Fruit fly (Drosophila melanogaster) whole organism, wandering third instar larva: ENCODE data around the gene Swip-1.
A peak's percentile ranks its signal among the peaks of the same experiment; 100 is the strongest.

Experiments used
- Abd-B ChIP-seq: fragments of >200 bp; optimal IDR thresholded peaks from 2 replicates; lab custom pipeline; 2017; ENCODE audit warnings: missing biosample characterization, missing genetic modification characterization
- CG32264 ChIP-seq: fragments of 200-800 bp; sonication (Bioruptor generic); optimal IDR thresholded peaks from 2 replicates; lab custom pipeline; 2016; ENCODE audit warnings: missing biosample characterization, missing genetic modification characterization
- CG9705 ChIP-seq: fragments of 200-800 bp; sonication (Bioruptor generic); optimal IDR thresholded peaks from 2 replicates; lab custom pipeline; 2018; ENCODE audit warnings: missing biosample characterization, mild to moderate bottlenecking, missing genetic modification characterization
- CrebA ChIP-seq: fragments of 200-800 bp; sonication (Bioruptor generic); optimal IDR thresholded peaks from 2 replicates; lab custom pipeline; 2016; ENCODE audit warnings: missing biosample characterization, mild to moderate bottlenecking, missing genetic modification characterization, borderline replicate concordance
- Dfd ChIP-seq: fragments of >200 bp; optimal IDR thresholded peaks from 2 replicates; lab custom pipeline; 2017; ENCODE audit warnings: missing biosample characterization, missing genetic modification characterization
- Dif ChIP-seq: fragments of 200-275, 200-300 bp; sonication (Bioruptor generic); optimal IDR thresholded peaks from 2 replicates; lab custom pipeline; 2018; ENCODE audit warnings: missing biosample characterization, missing genetic modification characterization; ENCODE audit not compliant: partially characterized antibody
- GATAd ChIP-seq: sonication (Bioruptor generic); optimal IDR thresholded peaks from 2 replicates; lab custom pipeline; 2016; ENCODE audit warnings: missing biosample characterization, missing genetic modification characterization
- HLH106 ChIP-seq: fragments of 200-800 bp; optimal IDR thresholded peaks from 3 replicates; lab custom pipeline; 2019; ENCODE audit warnings: missing biosample characterization, mild to moderate bottlenecking, missing genetic modification characterization, moderate library complexity
- Hnf4 ChIP-seq: fragments of 200-800 bp; sonication (Bioruptor generic); optimal IDR thresholded peaks from 2 replicates; lab custom pipeline; 2016; ENCODE audit warnings: missing biosample characterization, mild to moderate bottlenecking, missing genetic modification characterization
- Hr78 ChIP-seq: fragments of >200 bp; optimal IDR thresholded peaks from 2 replicates; lab custom pipeline; 2017; ENCODE audit warnings: missing biosample characterization, missing genetic modification characterization
- Hr83 ChIP-seq: fragments of 200-300 bp; sonication (Bioruptor generic); optimal IDR thresholded peaks from 2 replicates; lab custom pipeline; 2016; ENCODE audit warnings: missing biosample characterization, mild to moderate bottlenecking, missing genetic modification characterization, moderate library complexity; ENCODE audit not compliant: poor library complexity, severe bottlenecking
- Jra ChIP-seq: sonication (Bioruptor generic); optimal IDR thresholded peaks from 2 replicates; lab custom pipeline; 2016; ENCODE audit warnings: missing biosample characterization, missing genetic modification characterization
- Mio ChIP-seq: sonication (Bioruptor generic); optimal IDR thresholded peaks from 2 replicates; lab custom pipeline; 2016; ENCODE audit warnings: missing biosample characterization, missing genetic modification characterization
- Myc ChIP-seq: fragments of >200 bp; optimal IDR thresholded peaks from 2 replicates; lab custom pipeline; 2017
- N ChIP-seq: fragments of >200 bp; optimal IDR thresholded peaks from 2 replicates; lab custom pipeline; 2018; ENCODE audit warnings: missing biosample characterization, missing external identifiers, missing genetic modification characterization
- OdsH ChIP-seq: fragments of 200-800 bp; sonication (Bioruptor generic); optimal IDR thresholded peaks from 2 replicates; lab custom pipeline; 2016; ENCODE audit warnings: missing biosample characterization, mild to moderate bottlenecking, missing genetic modification characterization
- Rel ChIP-seq, 2 experiments: fragments of 200-800 bp; sonication (Bioruptor generic) in 1 of 2; optimal IDR thresholded peaks; 2 replicates in 1 of 2; 3 replicates in 1 of 2; lab custom pipeline; 2016 to 2019; ENCODE audit warnings: mild to moderate bottlenecking in 2 of 2, missing biosample characterization in 2 of 2, missing genetic modification characterization in 2 of 2, moderate library complexity in 1 of 2
- Sp1 ChIP-seq: fragments of 200-800 bp; sonication (Bioruptor generic); optimal IDR thresholded peaks from 3 replicates; lab custom pipeline; 2019; ENCODE audit warnings: missing biosample characterization, mild to moderate bottlenecking, missing genetic modification characterization, moderate library complexity
- Vsx2 ChIP-seq: fragments of 200-300, 225-300 bp; sonication (Bioruptor generic); optimal IDR thresholded peaks from 2 replicates; lab custom pipeline; 2018; ENCODE audit warnings: missing biosample characterization, missing genetic modification characterization; ENCODE audit not compliant: partially characterized antibody
- br ChIP-seq: fragments of 200-800 bp; sonication (Bioruptor generic); optimal IDR thresholded peaks from 2 replicates; lab custom pipeline; 2016; ENCODE audit warnings: missing biosample characterization, missing genetic modification characterization
- brk ChIP-seq: fragments of 200-800 bp; sonication (Bioruptor generic); optimal IDR thresholded peaks from 2 replicates; lab custom pipeline; 2016; ENCODE audit warnings: missing biosample characterization, mild to moderate bottlenecking, missing genetic modification characterization
- dl ChIP-seq, 2 experiments: fragments of 175-275, 200-275 bp in 1 of 2; fragments of 200-275 bp in 1 of 2; sonication (Bioruptor generic); optimal IDR thresholded peaks; lab custom pipeline; 2018; ENCODE audit warnings: mild to moderate bottlenecking in 2 of 2, missing biosample characterization in 2 of 2, missing genetic modification characterization in 2 of 2, moderate library complexity in 2 of 2; ENCODE audit not compliant: partially characterized antibody in 2 of 2, insufficient read depth in 1 of 2
- dmrt93B ChIP-seq: fragments of 200-800 bp; sonication (Bioruptor generic); optimal IDR thresholded peaks from 2 replicates; lab custom pipeline; 2018; ENCODE audit warnings: missing biosample characterization, mild to moderate bottlenecking, missing genetic modification characterization
- dsf ChIP-seq: sonication (Bioruptor generic); optimal IDR thresholded peaks from 2 replicates; lab custom pipeline; 2016; ENCODE audit warnings: missing biosample characterization, missing genetic modification characterization, borderline replicate concordance
- ey ChIP-seq: fragments of 200-800 bp; sonication (Bioruptor generic); optimal IDR thresholded peaks from 2 replicates; lab custom pipeline; 2016; ENCODE audit warnings: missing biosample characterization, missing genetic modification characterization
- foxo ChIP-seq, 2 experiments: fragments of 200-800 bp; sonication (Bioruptor generic); optimal IDR thresholded peaks; 2 replicates in 1 of 2; 3 replicates in 1 of 2; lab custom pipeline; 2016 to 2017; ENCODE audit warnings: missing biosample characterization in 2 of 2, missing genetic modification characterization in 2 of 2
- fru ChIP-seq: fragments of 200-800 bp; sonication (Bioruptor generic); optimal IDR thresholded peaks from 3 replicates; lab custom pipeline; 2016; ENCODE audit warnings: missing biosample characterization, mild to moderate bottlenecking, missing genetic modification characterization
- h ChIP-seq: fragments of 200-800 bp; sonication (Bioruptor generic); optimal IDR thresholded peaks from 3 replicates; lab custom pipeline; 2016; ENCODE audit warnings: missing biosample characterization, mild to moderate bottlenecking, missing genetic modification characterization
- jim ChIP-seq: fragments of 175-275, 200-325 bp; sonication (Bioruptor generic); optimal IDR thresholded peaks from 2 replicates; lab custom pipeline; 2016; ENCODE audit warnings: missing biosample characterization, mild to moderate bottlenecking, missing genetic modification characterization
- lola ChIP-seq: fragments of >200 bp; optimal IDR thresholded peaks from 2 replicates; lab custom pipeline; 2017; ENCODE audit warnings: missing biosample characterization, missing genetic modification characterization
- pan ChIP-seq: fragments of >200 bp; optimal IDR thresholded peaks from 2 replicates; lab custom pipeline; 2017
- psq ChIP-seq: fragments of 200-800 bp; sonication (Bioruptor generic); optimal IDR thresholded peaks from 3 replicates; lab custom pipeline; 2017; ENCODE audit warnings: missing biosample characterization, mild to moderate bottlenecking, missing genetic modification characterization, moderate library complexity
- rgr ChIP-seq: fragments of 200-800 bp; sonication (Bioruptor generic); optimal IDR thresholded peaks from 3 replicates; lab custom pipeline; 2016; ENCODE audit warnings: missing biosample characterization, mild to moderate bottlenecking, missing genetic modification characterization
- sage ChIP-seq: fragments of 200-800 bp; sonication (Bioruptor generic); optimal IDR thresholded peaks from 2 replicates; lab custom pipeline; 2016; ENCODE audit warnings: missing biosample characterization, mild to moderate bottlenecking, missing genetic modification characterization
- sv ChIP-seq: fragments of 200-800 bp; sonication (Bioruptor generic); optimal IDR thresholded peaks from 3 replicates; lab custom pipeline; 2016; ENCODE audit warnings: missing biosample characterization, missing genetic modification characterization
- tai ChIP-seq: sonication (Bioruptor generic); optimal IDR thresholded peaks from 2 replicates; lab custom pipeline; 2016; ENCODE audit warnings: missing biosample characterization, missing genetic modification characterization
- usp ChIP-seq: fragments of >200 bp; optimal IDR thresholded peaks from 2 replicates; lab custom pipeline; 2017; ENCODE audit warnings: missing biosample characterization, missing genetic modification characterization
- woc ChIP-seq: sonication (Bioruptor generic); optimal IDR thresholded peaks from 2 replicates; lab custom pipeline; 2016; ENCODE audit warnings: missing biosample characterization, mild to moderate bottlenecking, missing genetic modification characterization

Swip-1 gene

dm6 chr2L:18967897-18968296 lies 19.2 kb downstream of the Swip-1 start:
- TF ChIP-seq sv (GFP tag; lab: Kevin White, UChicago) (no peak), h (GFP tag; lab: Kevin White, UChicago) (peak; percentile 3)
- TF ChIP-seq, all 38 proteins: peak for 1

DNA sequence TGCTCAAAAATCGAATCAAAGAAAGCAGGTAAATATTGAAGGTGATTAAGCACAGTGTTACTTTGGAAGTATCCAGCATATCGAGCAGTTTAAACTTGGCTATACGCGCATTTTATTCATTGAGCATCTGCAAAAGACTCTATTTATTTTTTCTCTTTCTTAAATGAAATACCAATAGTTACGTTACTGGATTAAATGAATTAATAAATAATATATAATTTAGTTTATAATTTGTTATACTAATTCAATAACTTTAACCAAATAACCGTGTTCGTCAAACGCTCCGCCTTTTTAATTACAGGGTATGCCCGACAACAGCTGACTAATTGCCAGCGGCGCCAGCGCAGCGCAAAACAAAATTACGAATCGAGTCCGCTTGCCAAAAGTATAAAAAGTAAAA lies 20.2 kb downstream of the Swip-1 start:
- TF ChIP-seq CG9705 (GFP tag; lab: Kevin White, UChicago) (peak; percentile 0), Myc (lab: Kevin White, UChicago) (no peak), Rel (GFP tag; optimal IDR thresholded peaks at IDR 0.05; lab: Kevin White, UChicago) (no peak), Rel (tag; optimal IDR thresholded peaks at IDR 0.05; lab: Kevin White, UChicago) (peak; percentile 16), Sp1 (GFP tag; lab: Kevin White, UChicago) (peak; percentile 73), pan (lab: Kevin White, UChicago) (no peak), fru (GFP tag; lab: Kevin White, UChicago) (no peak), CrebA (GFP tag; lab: Kevin White, UChicago) (no peak), rgr (GFP tag; lab: Kevin White, UChicago) (peak; percentile 52), Jra (GFP tag; lab: Kevin White, UChicago) (no peak), HLH106 (tag; lab: Kevin White, UChicago) (peak; percentile 80), lola (GFP tag; lab: Kevin White, UChicago) (no peak), OdsH (GFP tag; lab: Kevin White, UChicago) (peak; percentile 51), CG32264 (GFP tag; lab: Kevin White, UChicago) (no peak), h (GFP tag; lab: Kevin White, UChicago) (no peak), sage (GFP tag; lab: Kevin White, UChicago) (no peak), dmrt93B (peak; percentile 53), brk (GFP tag; lab: Kevin White, UChicago) (no peak), Dfd (GFP tag; lab: Kevin White, UChicago) (no peak), Hr83 (GFP tag; lab: Kevin White, UChicago) (no peak), dl (GFP tag; optimal IDR thresholded peaks at IDR 0.05; lab: Kevin White, UChicago; ENCODE audit: insufficient read depth in 1 of 2, partially characterized antibody in 2 of 2) (no peak), Dif (GFP tag; lab: Kevin White, UChicago) (no peak), psq (GFP tag; lab: Kevin White, UChicago) (peak; percentile 60), foxo (GFP tag; optimal IDR thresholded peaks at IDR 0.05; lab: Kevin White, UChicago) (peak in 1 of 2 experiments; percentile 73), Abd-B (GFP tag; lab: Kevin White, UChicago) (no peak)

- TF ChIP-seq CrebA (GFP tag; lab: Kevin White, UChicago), result no peak
- TF ChIP-seq OdsH (GFP tag; lab: Kevin White, UChicago), result no peak
- TF ChIP-seq Hr83 (GFP tag; lab: Kevin White, UChicago), result no peak
- no peak for TF ChIP-seq dl (GFP tag; optimal IDR thresholded peaks at IDR 0.05; lab: Kevin White, UChicago; ENCODE audit: insufficient read depth in 1 of 2, partially characterized antibody in 2 of 2)
- no peak for TF ChIP-seq pan (lab: Kevin White, UChicago)
- TF ChIP-seq Abd-B (GFP tag; lab: Kevin White, UChicago), result no peak
- no peak for TF ChIP-seq woc (GFP tag; lab: Kevin White, UChicago)
- no peak for TF ChIP-seq brk (GFP tag; lab: Kevin White, UChicago)
- peak; percentile 29 for TF ChIP-seq sage (GFP tag; lab: Kevin White, UChicago)
- TF ChIP-seq foxo (GFP tag; optimal IDR thresholded peaks at IDR 0.05; lab: Kevin White, UChicago), result peak in 1 of 2 experiments; percentile 32
- TF ChIP-seq fru (GFP tag; lab: Kevin White, UChicago), result no peak
- TF ChIP-seq Myc (lab: Kevin White, UChicago), result no peak
- no peak for TF ChIP-seq N
- no peak for TF ChIP-seq Hnf4
- TF ChIP-seq usp (GFP tag; lab: Kevin White, UChicago), result no peak
- TF ChIP-seq sv (GFP tag; lab: Kevin White, UChicago), result peak; percentile 76
- TF ChIP-seq HLH106 (tag; lab: Kevin White, UChicago), result peak; percentile 20
- no peak for TF ChIP-seq Dfd (GFP tag; lab: Kevin White, UChicago)
- no peak for TF ChIP-seq Vsx2 (GFP tag; lab: Kevin White, UChicago)
- no peak for TF ChIP-seq jim (GFP tag; lab: Kevin White, UChicago)
- TF ChIP-seq Sp1 (GFP tag; lab: Kevin White, UChicago), result no peak
- TF ChIP-seq ey (GFP tag; lab: Kevin White, UChicago), result peak; percentile 21
- no peak for TF ChIP-seq Dif (GFP tag; lab: Kevin White, UChicago)
- TF ChIP-seq dsf, result no peak
- TF ChIP-seq Hr78 (GFP tag; lab: Kevin White, UChicago), result no peak
- TF ChIP-seq Rel (GFP tag; optimal IDR thresholded peaks at IDR 0.05; lab: Kevin White, UChicago), result no peak
- no peak for TF ChIP-seq Rel (tag; optimal IDR thresholded peaks at IDR 0.05; lab: Kevin White, UChicago)
- no peak for TF ChIP-seq psq (GFP tag; lab: Kevin White, UChicago)
- no peak for TF ChIP-seq tai (GFP tag; lab: Kevin White, UChicago)
- peak; percentile 25 for TF ChIP-seq rgr (GFP tag; lab: Kevin White, UChicago)
- no peak for TF ChIP-seq Jra (GFP tag; lab: Kevin White, UChicago)
- TF ChIP-seq br, result peak; percentile 33
- TF ChIP-seq dmrt93B, result no peak
- no peak for TF ChIP-seq CG32264 (GFP tag; lab: Kevin White, UChicago)
- no peak for TF ChIP-seq CG9705 (GFP tag; lab: Kevin White, UChicago)
- TF ChIP-seq h (GFP tag; lab: Kevin White, UChicago), result peak; percentile 63
- no peak for TF ChIP-seq Mio (GFP tag; lab: Kevin White, UChicago)
- TF ChIP-seq lola (GFP tag; lab: Kevin White, UChicago), result no peak
- TF ChIP-seq GATAd (GFP tag; lab: Kevin White, UChicago), result no peak
These were observed 20.9 kb downstream of the Swip-1 start for dm6 chr2L:18966214-18966556.
